Worm (Caenorhabditis elegans) whole organism, L1 larva: ENCODE measurements around the gene Y57G7A.2.

Experiments used
- elt-3 ChIP-seq, 6 experiments: fragments of 150-350 bp in 1 of 6; sonication (generic microtip); optimal IDR thresholded peaks; 2 replicates each; lab custom pipeline; 2017 to 2018; ENCODE audit warnings: missing biosample characterization in 6 of 6, missing genetic modification characterization in 6 of 6, inconsistent platforms in 1 of 6
- pqm-1 ChIP-seq: sonication (generic microtip); optimal IDR thresholded peaks from 3 replicates; lab custom pipeline; 2017; ENCODE audit warnings: missing biosample characterization, missing genetic modification characterization
- skn-1 ChIP-seq: fragments of 150-350 bp; optimal IDR thresholded peaks from 2 replicates; lab custom pipeline; 2014; ENCODE audit warnings: missing biosample characterization, missing genetic modification characterization

ce11 chrII:1284985-1285384 lies 10.9 kb upstream of the Y57G7A.2 start:
- TF ChIP-seq pqm-1 (no peak), skn-1 (no peak), elt-3 (tag; optimal IDR thresholded peaks at IDR 0.05; lab: Kevin White, UChicago) (no peak)
